Fruit fly (Drosophila melanogaster) whole organism, adult: Measurements from ENCODE around the gene CG14439.
A peak's percentile ranks its signal among the peaks of the same experiment; 100 is the strongest.

ENCODE experiments used
- CG11617 ChIP-seq: fragments of 200-800 bp; sonication (Bioruptor generic); optimal IDR thresholded peaks from 2 replicates; lab custom pipeline; 2017; ENCODE audit warnings: mild to moderate bottlenecking, missing biosample characterization, missing genetic modification reagents, missing genetic modification characterization
- CG12768 ChIP-seq: fragments of 200-800 bp; sonication (Bioruptor generic); optimal IDR thresholded peaks from 2 replicates; lab custom pipeline; 2017; ENCODE audit warnings: missing biosample characterization, missing genetic modification characterization, mild to moderate bottlenecking, moderate library complexity, missing genetic modification reagents
- CG14711 ChIP-seq: fragments of 200-800 bp; sonication (Bioruptor generic); optimal IDR thresholded peaks from 2 replicates; lab custom pipeline; 2018; ENCODE audit warnings: missing biosample characterization, mild to moderate bottlenecking, missing genetic modification characterization, moderate library complexity
- CG1620 ChIP-seq: fragments of 200-800 bp; sonication (Bioruptor generic); optimal IDR thresholded peaks from 2 replicates; lab custom pipeline; 2016; ENCODE audit warnings: missing biosample characterization, missing genetic modification characterization
- CG33017 ChIP-seq: fragments of 200-800 bp; sonication (Bioruptor generic); optimal IDR thresholded peaks from 2 replicates; lab custom pipeline; 2018; ENCODE audit warnings: missing biosample characterization, mild to moderate bottlenecking, missing genetic modification characterization, moderate library complexity
- CG5204 ChIP-seq: fragments of 200-800 bp; sonication (Bioruptor generic); optimal IDR thresholded peaks from 2 replicates; lab custom pipeline; 2016; ENCODE audit warnings: missing biosample characterization, missing genetic modification characterization
- CG7045 ChIP-seq: fragments of 200-800 bp; sonication (Bioruptor generic); optimal IDR thresholded peaks from 2 replicates; lab custom pipeline; 2017; ENCODE audit warnings: missing biosample characterization, mild to moderate bottlenecking, missing genetic modification characterization
- CG7101 ChIP-seq: fragments of 200-800 bp; sonication (Bioruptor generic); optimal IDR thresholded peaks from 2 replicates; lab custom pipeline; 2018; ENCODE audit warnings: missing biosample characterization, mild to moderate bottlenecking, missing genetic modification characterization, moderate library complexity
- Clk ChIP-seq: fragments of 200-800 bp; sonication (Bioruptor generic); optimal IDR thresholded peaks from 2 replicates; lab custom pipeline; 2017; ENCODE audit warnings: missing biosample characterization, missing genetic modification characterization
- Crg-1 ChIP-seq: fragments of 200-800 bp; sonication (Bioruptor generic); optimal IDR thresholded peaks from 2 replicates; lab custom pipeline; 2016; ENCODE audit warnings: missing biosample characterization, missing genetic modification characterization
- Hr96 ChIP-seq: fragments of 200-800 bp; sonication (Bioruptor generic); optimal IDR thresholded peaks from 2 replicates; lab custom pipeline; 2016; ENCODE audit warnings: missing biosample characterization, missing genetic modification characterization
- Mnt ChIP-seq: fragments of 200-800 bp; sonication (Bioruptor generic); optimal IDR thresholded peaks from 2 replicates; lab custom pipeline; 2016; ENCODE audit warnings: missing biosample characterization, mild to moderate bottlenecking, missing genetic modification characterization
- bab1 ChIP-seq: fragments of 200-800 bp; sonication (Bioruptor generic); optimal IDR thresholded peaks from 3 replicates; lab custom pipeline; 2019; ENCODE audit warnings: missing biosample characterization, mild to moderate bottlenecking, missing genetic modification characterization, moderate library complexity
- cic ChIP-seq: fragments of 200-800 bp; sonication (Bioruptor generic); optimal IDR thresholded peaks from 2 replicates; lab custom pipeline; 2017; ENCODE audit warnings: missing biosample characterization, mild to moderate bottlenecking, missing genetic modification characterization, moderate library complexity
- cnc ChIP-seq, 2 experiments: fragments of >200 bp; optimal IDR thresholded peaks; 2 replicates each; lab custom pipeline; 2017
- kay ChIP-seq: fragments of 200-800 bp; sonication (Bioruptor generic); peaks from one replicate; lab custom pipeline; 2016; ENCODE audit warnings: missing biosample characterization, missing genetic modification characterization, borderline replicate concordance
- ovo ChIP-seq: fragments of 200-800 bp; sonication (Bioruptor generic); optimal IDR thresholded peaks from 2 replicates; lab custom pipeline; 2016; ENCODE audit warnings: missing biosample characterization, missing genetic modification characterization
- pad ChIP-seq: fragments of 200-800 bp; sonication (Bioruptor generic); optimal IDR thresholded peaks from 3 replicates; lab custom pipeline; 2017; ENCODE audit warnings: missing biosample characterization, missing genetic modification characterization, mild to moderate bottlenecking, moderate library complexity, missing genetic modification reagents
- tj ChIP-seq: fragments of 200-800 bp; sonication (Bioruptor generic); optimal IDR thresholded peaks from 3 replicates; lab custom pipeline; 2017; ENCODE audit warnings: missing biosample characterization, mild to moderate bottlenecking, missing genetic modification characterization, moderate library complexity
- toe ChIP-seq: fragments of 200-800 bp; sonication (Bioruptor generic); optimal IDR thresholded peaks from 2 replicates; lab custom pipeline; 2016; ENCODE audit warnings: missing biosample characterization, missing genetic modification characterization

The CG14439 gene

DNA sequence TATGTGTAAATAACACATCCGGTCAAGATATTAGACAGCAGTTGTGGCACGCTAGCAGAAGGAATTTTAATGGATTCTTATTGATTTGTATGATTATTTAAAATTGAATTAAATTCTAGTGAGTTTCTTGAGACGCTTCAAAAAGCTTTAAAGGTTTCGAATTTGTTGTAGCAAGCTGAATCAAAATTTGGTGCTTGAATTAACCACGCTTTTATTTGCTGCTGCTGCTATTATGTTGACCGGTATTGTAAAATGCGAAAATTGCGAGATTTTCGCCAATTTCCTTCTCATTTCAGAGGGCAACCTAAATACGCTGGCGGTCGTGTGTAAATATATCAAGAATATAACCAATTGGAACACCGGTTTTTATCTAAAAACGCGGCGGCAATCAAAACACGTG lies 4.2 kb upstream of the CG14439 start:
- TF ChIP-seq cic (GFP tag; lab: Kevin White, UChicago) = no peak
- peak; percentile 65 for TF ChIP-seq Mnt (GFP tag; lab: Kevin White, UChicago)

DNA sequence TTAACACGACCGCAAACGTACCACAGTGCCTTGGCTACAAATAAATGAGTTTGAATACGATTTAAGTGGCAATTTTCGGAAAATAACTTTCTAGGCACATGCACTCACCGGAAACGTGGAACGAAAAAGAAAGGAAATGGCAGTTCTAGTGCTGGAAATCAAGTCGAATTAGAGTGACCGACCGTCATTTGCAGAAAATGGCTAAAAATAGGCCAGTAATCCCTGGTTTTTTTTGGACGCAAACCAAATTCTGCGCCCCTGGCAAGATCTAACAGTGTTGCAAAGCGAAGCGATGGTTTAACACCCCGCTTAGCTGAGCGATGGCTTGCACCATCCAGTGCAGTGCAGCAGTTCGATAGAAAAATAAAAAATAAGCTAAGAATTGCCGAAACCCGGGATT lies 3.3 kb upstream of the CG14439 start, which contains the start of gene RpL17:
Gene RpL17 (minus strand): TSS at position 151 of the 400 bp plus-strand sequence.
- TF ChIP-seq CG1620 (GFP tag; lab: Kevin White, UChicago) (peak; percentile 92), toe (GFP tag; lab: Kevin White, UChicago) (peak; percentile 46), CG12768 (peak; percentile 10), cic (GFP tag; lab: Kevin White, UChicago) (peak; percentile 59), CG14711 (tag; lab: Kevin White, UChicago) (peak; percentile 73), CG33017 (peak; percentile 72), Hr96 (GFP tag; lab: Kevin White, UChicago) (peak; percentile 92), Mnt (GFP tag; lab: Kevin White, UChicago) (peak; percentile 97), kay (GFP tag; lab: Kevin White, UChicago) (no peak), bab1 (GFP tag; lab: Kevin White, UChicago) (peak; percentile 94), tj (peak; percentile 78), Crg-1 (peak; percentile 97), cnc (optimal IDR thresholded peaks at IDR 0.05; lab: Kevin White, UChicago) (no peak), CG7045 (peak; percentile 37), ovo (GFP tag; lab: Kevin White, UChicago) (peak; percentile 96), CG7101 (tag; lab: Kevin White, UChicago) (peak; percentile 95), CG5204 (GFP tag; lab: Kevin White, UChicago) (peak; percentile 52), Clk (GFP tag; lab: Kevin White, UChicago) (peak; percentile 45), CG11617 (GFP tag; lab: Kevin White, UChicago) (peak; percentile 91), pad (GFP tag; lab: Kevin White, UChicago) (peak; percentile 78)

DNA sequence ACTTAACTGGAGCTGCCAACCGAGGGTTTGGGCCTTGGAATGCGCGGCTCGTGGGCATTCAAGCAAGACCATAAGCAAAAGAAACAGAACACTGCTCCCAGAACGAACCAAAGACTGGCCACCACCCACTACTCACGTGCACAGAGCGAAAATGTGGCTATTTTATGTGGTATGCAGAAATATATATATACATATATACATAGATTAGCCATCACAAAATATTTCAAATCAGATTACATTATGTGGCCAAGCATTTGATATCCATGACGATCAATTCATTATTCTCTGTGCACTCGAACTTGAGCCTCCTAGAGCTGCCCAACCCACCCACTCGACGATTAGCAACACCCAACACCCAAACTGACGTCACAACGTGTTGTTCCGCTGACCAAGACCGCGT lies 1.8 kb upstream of the CG14439 start:
- TF ChIP-seq CG5204 (GFP tag; lab: Kevin White, UChicago) (no peak), Hr96 (GFP tag; lab: Kevin White, UChicago) (no peak), CG7101 (tag; lab: Kevin White, UChicago) (no peak)

DNA sequence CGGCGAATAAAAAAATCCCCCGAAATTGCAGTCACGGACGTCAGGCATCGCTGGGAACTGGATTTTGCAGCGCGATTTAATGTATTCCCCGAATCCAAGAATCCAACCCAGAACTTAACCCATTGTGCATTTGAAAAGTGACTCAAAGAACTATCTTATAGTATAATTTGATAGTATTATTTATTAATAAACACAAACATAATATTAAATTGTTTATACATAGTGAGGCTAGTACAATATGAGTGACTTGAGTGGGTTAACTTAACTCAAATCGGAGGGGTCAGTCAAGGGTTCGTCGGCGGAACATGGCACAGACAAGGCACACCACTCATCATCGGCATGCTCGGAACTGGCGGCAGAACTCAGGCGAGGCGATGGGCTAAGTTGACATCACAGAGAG lies 1.1 kb upstream of the CG14439 start:
- TF ChIP-seq Hr96 (GFP tag; lab: Kevin White, UChicago) (no peak), cnc (optimal IDR thresholded peaks at IDR 0.05; lab: Kevin White, UChicago) (no peak), CG33017 (no peak), Clk (GFP tag; lab: Kevin White, UChicago) (no peak), tj (no peak), CG5204 (GFP tag; lab: Kevin White, UChicago) (no peak), CG12768 (no peak), Crg-1 (no peak), CG14711 (tag; lab: Kevin White, UChicago) (no peak), Mnt (GFP tag; lab: Kevin White, UChicago) (no peak), pad (GFP tag; lab: Kevin White, UChicago) (no peak), kay (GFP tag; lab: Kevin White, UChicago) (no peak), bab1 (GFP tag; lab: Kevin White, UChicago) (no peak), CG11617 (GFP tag; lab: Kevin White, UChicago) (no peak), CG1620 (GFP tag; lab: Kevin White, UChicago) (no peak), CG7101 (tag; lab: Kevin White, UChicago) (no peak), cic (GFP tag; lab: Kevin White, UChicago) (no peak), toe (GFP tag; lab: Kevin White, UChicago) (no peak)

DNA sequence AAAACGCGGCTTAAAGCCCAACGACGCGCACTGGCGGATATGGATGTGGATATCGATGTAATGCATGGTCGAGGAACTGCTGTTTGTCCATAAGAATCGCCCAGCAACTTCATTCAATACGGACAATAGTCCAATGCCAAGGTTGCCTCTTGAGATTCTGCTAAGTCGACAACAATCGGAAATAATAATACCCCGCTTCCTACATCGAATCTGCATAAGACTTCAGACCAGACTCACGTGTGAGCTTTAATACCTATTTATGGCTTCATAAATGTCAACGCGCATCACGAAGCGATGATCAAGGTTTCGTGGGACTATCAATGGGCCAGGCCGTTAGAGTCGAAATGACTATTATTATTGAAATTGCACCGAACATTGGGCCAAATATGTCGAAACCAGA lies 4.6 kb downstream of the CG14439 start:
- TF ChIP-seq pad (GFP tag; lab: Kevin White, UChicago) (no peak), CG7101 (tag; lab: Kevin White, UChicago) (no peak), CG14711 (tag; lab: Kevin White, UChicago) (no peak), bab1 (GFP tag; lab: Kevin White, UChicago) (no peak), cic (GFP tag; lab: Kevin White, UChicago) (no peak), CG1620 (GFP tag; lab: Kevin White, UChicago) (no peak)

DNA sequence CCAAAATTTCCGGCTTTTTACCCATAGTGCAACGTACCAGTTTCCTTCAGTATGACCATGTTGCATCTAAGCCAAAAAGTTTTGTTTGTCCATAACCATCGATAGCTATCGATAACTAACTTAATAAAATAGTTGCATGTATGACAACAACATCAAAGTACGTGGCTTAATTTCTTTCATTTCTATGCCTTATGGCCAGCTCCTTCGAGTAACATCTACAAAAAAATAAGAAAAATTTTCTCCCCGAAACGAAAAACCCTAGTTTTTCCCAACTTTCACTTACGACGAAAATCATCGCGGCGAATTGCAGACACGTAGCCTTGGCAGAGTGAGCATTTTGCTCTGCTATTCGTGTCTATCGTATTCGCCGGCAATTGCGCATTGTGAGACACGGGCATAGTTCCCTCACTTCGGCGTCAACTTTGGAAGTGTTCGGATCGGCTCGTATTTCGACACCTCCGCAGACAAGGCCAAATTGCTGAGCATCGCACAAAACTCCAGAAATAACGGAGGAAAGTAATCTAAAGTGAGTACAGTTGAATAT lies 8.9 kb downstream of the CG14439 start, which contains the start of gene sov:
Gene sov (plus strand): TSS at position 148 of the 544 bp plus-strand sequence.
- TF ChIP-seq cic (GFP tag; lab: Kevin White, UChicago) (no peak), pad (GFP tag; lab: Kevin White, UChicago) (no peak), ovo (GFP tag; lab: Kevin White, UChicago) (peak; percentile 34), Mnt (GFP tag; lab: Kevin White, UChicago) (no peak), CG33017 (no peak), bab1 (GFP tag; lab: Kevin White, UChicago) (no peak), tj (peak; percentile 79), CG12768 (no peak), cnc (optimal IDR thresholded peaks at IDR 0.05; lab: Kevin White, UChicago) (no peak), CG7045 (no peak), CG14711 (tag; lab: Kevin White, UChicago) (no peak), Hr96 (GFP tag; lab: Kevin White, UChicago) (no peak), Clk (GFP tag; lab: Kevin White, UChicago) (no peak), CG1620 (GFP tag; lab: Kevin White, UChicago) (no peak), CG5204 (GFP tag; lab: Kevin White, UChicago) (no peak), toe (GFP tag; lab: Kevin White, UChicago) (peak; percentile 6), Crg-1 (peak; percentile 23), CG11617 (GFP tag; lab: Kevin White, UChicago) (peak; percentile 16), CG7101 (tag; lab: Kevin White, UChicago) (no peak)
